Fruit fly (Drosophila melanogaster): Measurements from ENCODE around the gene CG13795.

The CG13795 gene

dm6 chr2L:7754539-7754938 lies 28.4 kb upstream of the CG13795 start:
- TF ChIP-seq CrebA (GFP tag; optimal IDR thresholded peaks at IDR 0.05; ENCODE audit: borderline replicate concordance) (no peak), Myc (optimal IDR thresholded peaks at IDR 0.05) (no peak), usp (GFP tag; optimal IDR thresholded peaks at IDR 0.05) (no peak), CG9705 (GFP tag; optimal IDR thresholded peaks at IDR 0.05) (no peak), Hr78 (GFP tag; optimal IDR thresholded peaks at IDR 0.05) (no peak), foxo (GFP tag; optimal IDR thresholded peaks at IDR 0.05) (no peak), Dfd (GFP tag; optimal IDR thresholded peaks at IDR 0.05) (no peak), Jra (GFP tag; optimal IDR thresholded peaks at IDR 0.05) (no peak), Abd-B (GFP tag; optimal IDR thresholded peaks at IDR 0.05) (no peak), h (GFP tag; optimal IDR thresholded peaks at IDR 0.05) (no peak)

- TF ChIP-seq pan (optimal IDR thresholded peaks at IDR 0.05), result no peak
- TF ChIP-seq tai (GFP tag; optimal IDR thresholded peaks at IDR 0.05), result no peak
- no peak for TF ChIP-seq dmrt93B (GFP tag; optimal IDR thresholded peaks at IDR 0.05)
- no peak for TF ChIP-seq rgr (GFP tag; optimal IDR thresholded peaks at IDR 0.05)
- no peak for TF ChIP-seq h (GFP tag; optimal IDR thresholded peaks at IDR 0.05)
- TF ChIP-seq dl (GFP tag; optimal IDR thresholded peaks at IDR 0.05; ENCODE audit: insufficient read depth in 1 of 2, partially characterized antibody in 2 of 2), result no peak
- TF ChIP-seq Hr83 (GFP tag; optimal IDR thresholded peaks at IDR 0.05; ENCODE audit: poor library complexity, severe bottlenecking), result no peak
- no peak for TF ChIP-seq Dfd (GFP tag; optimal IDR thresholded peaks at IDR 0.05)
- TF ChIP-seq fru (GFP tag; optimal IDR thresholded peaks at IDR 0.05), result no peak
- no peak for TF ChIP-seq lola (GFP tag; optimal IDR thresholded peaks at IDR 0.05)
These were observed 27.8 kb upstream of the CG13795 start, which contains the start of gene CG46025 for dm6 chr2L:7753874-7754273. TSS of gene CG46025 (plus strand) at chr2L:7754174.

dm6 chr2L:7753086-7753485 lies 27.0 kb upstream of the CG13795 start, which contains the start of gene CG7203:
TSS of gene CG7203 (minus strand) at chr2L:7753186.
- TF ChIP-seq Abd-B (GFP tag; optimal IDR thresholded peaks at IDR 0.05) (no peak), psq (GFP tag; optimal IDR thresholded peaks at IDR 0.05) (no peak), Sp1 (GFP tag; optimal IDR thresholded peaks at IDR 0.05) (no peak), sv (GFP tag; optimal IDR thresholded peaks at IDR 0.05) (no peak), rgr (GFP tag; optimal IDR thresholded peaks at IDR 0.05) (no peak), brk (GFP tag; optimal IDR thresholded peaks at IDR 0.05) (no peak), OdsH (GFP tag; optimal IDR thresholded peaks at IDR 0.05) (no peak), Rel (GFP tag; optimal IDR thresholded peaks at IDR 0.05) (no peak), Rel (tag; optimal IDR thresholded peaks at IDR 0.05) (no peak), N (GFP tag; optimal IDR thresholded peaks at IDR 0.05) (no peak), CG9705 (GFP tag; optimal IDR thresholded peaks at IDR 0.05) (no peak), lola (GFP tag; optimal IDR thresholded peaks at IDR 0.05) (no peak), br (GFP tag; optimal IDR thresholded peaks at IDR 0.05) (no peak)

dm6 chr2L:7750631-7751161 lies 24.6 kb upstream of the CG13795 start:
- TF ChIP-seq Sp1 (GFP tag; optimal IDR thresholded peaks at IDR 0.05) (no peak), Dfd (GFP tag; optimal IDR thresholded peaks at IDR 0.05) (no peak), usp (GFP tag; optimal IDR thresholded peaks at IDR 0.05) (no peak), woc (GFP tag; optimal IDR thresholded peaks at IDR 0.05) (no peak), br (GFP tag; optimal IDR thresholded peaks at IDR 0.05) (no peak)

dm6 chr2L:7746975-7747374 lies 20.9 kb upstream of the CG13795 start, which contains the start of gene ATPsynGL:
TSS of gene ATPsynGL (plus strand) at chr2L:7747275.
- TF ChIP-seq usp (GFP tag; optimal IDR thresholded peaks at IDR 0.05) (no peak), sv (GFP tag; optimal IDR thresholded peaks at IDR 0.05) (no peak), GATAd (GFP tag; optimal IDR thresholded peaks at IDR 0.05) (no peak), dsf (GFP tag; optimal IDR thresholded peaks at IDR 0.05; ENCODE audit: borderline replicate concordance) (no peak), dl (GFP tag; optimal IDR thresholded peaks at IDR 0.05; ENCODE audit: insufficient read depth in 1 of 2, partially characterized antibody in 2 of 2) (no peak), Hr78 (GFP tag; optimal IDR thresholded peaks at IDR 0.05) (no peak), Dfd (GFP tag; optimal IDR thresholded peaks at IDR 0.05) (no peak), Dif (GFP tag; optimal IDR thresholded peaks at IDR 0.05; ENCODE audit: partially characterized antibody) (no peak), Rel (GFP tag; optimal IDR thresholded peaks at IDR 0.05) (no peak), Rel (tag; optimal IDR thresholded peaks at IDR 0.05) (no peak)

Measured in whole organism, wandering third instar larva.